Worm (Caenorhabditis elegans) whole organism, L4 larva: ENCODE results near the gene sde-2.

Source experiments
- ama-1 ChIP-seq: fragments of 150-350 bp; optimal IDR thresholded peaks from 2 replicates; lab custom pipeline; 2014; ENCODE audit warnings: inconsistent platforms, mixed read lengths
- arid-1 ChIP-seq: fragments of 200-800 bp; sonication (Bioruptor generic); conservative IDR thresholded peaks from 2 replicates; pipeline ENCODE4 v1.3.6; 2022; ENCODE audit warnings: missing genetic modification reagents, missing genetic modification characterization, missing compliant biosample characterization
- ceh-32 ChIP-seq: sonication (generic microtip); optimal IDR thresholded peaks from 2 replicates; lab custom pipeline; 2016; ENCODE audit warnings: mild to moderate bottlenecking, missing genetic modification characterization, missing compliant biosample characterization; ENCODE audit not compliant: poor library complexity
- hlh-30 ChIP-seq: sonication (generic microtip); optimal IDR thresholded peaks from 2 replicates; lab custom pipeline; 2017; ENCODE audit warnings: antibody characterized with exemption, mild to moderate bottlenecking, missing genetic modification characterization, missing compliant biosample characterization; ENCODE audit not compliant: insufficient read depth
- hmg-1.1 ChIP-seq: fragments of 200-800 bp; sonication (Bioruptor generic); IDR thresholded peaks from 2 replicates; pipeline ENCODE4 v1.3.6; 2022; ENCODE audit warnings: missing genetic modification reagents, missing genetic modification characterization, missing compliant biosample characterization
- skn-1 ChIP-seq: fragments of 150-350 bp; optimal IDR thresholded peaks from 2 replicates; lab custom pipeline; 2014; ENCODE audit warnings: missing biosample characterization, missing genetic modification characterization
- snpc-4 ChIP-seq: fragments of 150-350 bp; optimal IDR thresholded peaks from 2 replicates; lab custom pipeline; 2014; ENCODE audit warnings: missing biosample characterization, missing genetic modification characterization

DNA sequence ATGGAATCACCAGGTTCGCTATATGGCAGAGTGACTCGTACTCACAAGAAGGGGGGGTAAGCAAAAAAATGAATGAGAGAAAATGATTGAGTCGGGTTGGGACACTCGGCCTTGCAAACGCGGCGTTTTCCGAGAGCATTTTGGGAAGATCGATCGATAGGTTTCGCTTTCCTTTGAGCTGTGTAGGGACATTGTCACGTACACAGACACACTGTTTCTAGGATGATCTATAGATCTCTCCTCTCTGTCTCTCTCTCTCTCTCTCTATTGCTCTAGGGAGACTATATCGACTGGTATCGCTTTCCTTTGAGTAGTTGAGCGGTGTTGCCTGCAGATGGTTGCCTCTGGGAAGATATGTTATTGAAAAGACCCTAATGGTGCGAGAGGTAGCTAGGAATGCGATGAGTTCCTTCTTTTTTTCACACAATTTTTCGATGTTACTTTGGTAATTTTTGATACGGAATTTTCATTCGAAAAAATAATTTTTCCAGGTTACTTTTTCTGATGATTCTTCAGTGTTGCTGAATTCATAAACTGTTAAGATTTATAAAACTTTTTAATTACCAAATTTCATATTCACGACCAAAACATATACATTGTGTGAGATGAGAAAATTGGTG lies 22.5 kb downstream of the sde-2 start, which contains the start of gene H37A05.4:
- TF ChIP-seq ama-1 (lab: Kevin White, UChicago) (peak; percentile 68), hmg-1.1 (GFP tag; lab: Robert Waterston, UW) (peak; percentile 47; the same call in 1 of the 2 replicates), snpc-4 (no peak), hlh-30 (no peak), ceh-32 (tag; lab: Kevin White, UChicago) (no peak), skn-1 (tag; lab: Kevin White, UChicago) (no peak), arid-1 (GFP tag; lab: Robert Waterston, UW) (peak; percentile 42; the same call in 1 of the 2 replicates)
